Worm (Caenorhabditis elegans): ENCODE data around the gene eef-1A.1.

eef-1A.1 gene

DNA sequence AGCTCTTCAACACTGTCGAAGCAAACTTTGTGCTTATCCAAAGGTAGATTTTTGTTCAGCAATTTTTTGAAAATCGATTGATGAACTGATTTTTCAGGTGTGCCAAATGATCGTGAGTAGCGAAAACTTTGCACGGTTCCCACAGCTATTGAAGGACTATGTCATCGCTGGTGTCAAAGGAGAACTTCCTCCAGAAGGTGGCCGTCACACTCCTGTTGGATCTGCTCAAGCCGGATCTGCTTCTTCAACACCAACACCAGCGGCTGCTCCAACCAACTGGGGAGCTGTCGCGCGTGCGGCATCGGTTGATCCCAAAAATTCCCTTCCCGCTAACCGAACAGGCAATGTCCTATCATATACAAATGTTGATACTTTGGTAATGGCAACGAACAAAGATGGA is 18.1 kb downstream of the eef-1A.1 start:
- TF ChIP-seq ama-1 (optimal IDR thresholded peaks at IDR 0.05) (no peak), egl-5 (tag; optimal IDR thresholded peaks at IDR 0.05) (no peak), nhr-28 (tag; optimal IDR thresholded peaks at IDR 0.05) (no peak), nhr-11 (tag; optimal IDR thresholded peaks at IDR 0.05) (no peak), fkh-10 (GFP tag; optimal IDR thresholded peaks at IDR 0.05) (no peak), lin-39 (tag; optimal IDR thresholded peaks at IDR 0.05) (no peak)

DNA sequence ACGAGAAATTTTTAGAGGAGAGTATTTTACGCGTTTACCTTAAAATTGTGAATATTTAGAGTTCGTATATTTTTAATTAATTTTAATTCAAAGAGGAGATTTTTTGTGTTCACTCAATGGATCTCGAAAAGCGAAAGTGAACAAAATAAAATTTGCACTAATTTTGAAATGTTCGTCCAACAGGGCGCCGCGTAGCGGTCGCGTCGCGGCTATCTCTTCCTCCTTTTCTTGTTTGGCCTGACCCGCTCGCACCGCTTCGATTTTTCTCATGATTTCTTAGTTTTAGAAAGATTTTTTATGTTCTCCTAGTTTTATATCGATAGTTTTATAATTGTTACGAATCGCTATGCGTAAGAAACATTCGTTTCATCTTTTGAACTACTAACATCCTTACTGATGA is 20.1 kb downstream of the eef-1A.1 start:
- TF ChIP-seq mml-1 (tag; optimal IDR thresholded peaks at IDR 0.05), result no peak
- no peak for TF ChIP-seq pha-4 (tag; optimal IDR thresholded peaks at IDR 0.05)
- peak; percentile 51 for TF ChIP-seq nfya-1 (tag; optimal IDR thresholded peaks at IDR 0.05; ENCODE audit: insufficient read depth)
- TF ChIP-seq hmg-11 (tag; optimal IDR thresholded peaks at IDR 0.05), result peak; percentile 29
- no peak for TF ChIP-seq aly-2 (tag; optimal IDR thresholded peaks at IDR 0.05)
- peak; percentile 7 for TF ChIP-seq ama-1 (optimal IDR thresholded peaks at IDR 0.05)

DNA sequence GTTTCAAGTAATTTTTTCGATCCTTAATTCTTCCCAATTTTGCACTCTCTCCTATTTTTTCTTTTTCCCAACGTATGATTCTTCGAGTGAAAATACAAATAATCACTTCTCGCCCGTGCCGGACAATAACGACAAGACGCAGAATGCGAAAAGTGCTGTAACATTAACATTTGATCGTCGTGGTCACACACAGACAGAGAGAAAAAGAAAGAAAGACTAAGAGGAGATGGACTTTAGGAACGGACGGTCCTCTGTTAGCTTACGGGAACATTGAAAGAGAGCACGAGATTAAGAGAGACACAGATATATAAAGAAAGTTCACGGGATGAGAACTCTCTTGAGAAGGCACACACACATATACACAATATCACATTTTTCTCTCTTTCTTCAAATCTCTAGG is 23.6 kb downstream of the eef-1A.1 start:
- TF ChIP-seq ceh-28 (tag; optimal IDR thresholded peaks at IDR 0.05), result no peak
- TF ChIP-seq sea-2 (GFP tag; optimal IDR thresholded peaks at IDR 0.05), result no peak
- TF ChIP-seq nhr-237 (tag; optimal IDR thresholded peaks at IDR 0.05), result no peak
- TF ChIP-seq nfya-1 (tag; optimal IDR thresholded peaks at IDR 0.05; ENCODE audit: insufficient read depth), result no peak
- TF ChIP-seq pha-4 (tag; optimal IDR thresholded peaks at IDR 0.05), result peak; percentile 78
- peak; percentile 16 for TF ChIP-seq lin-15B (tag; optimal IDR thresholded peaks at IDR 0.05)

DNA sequence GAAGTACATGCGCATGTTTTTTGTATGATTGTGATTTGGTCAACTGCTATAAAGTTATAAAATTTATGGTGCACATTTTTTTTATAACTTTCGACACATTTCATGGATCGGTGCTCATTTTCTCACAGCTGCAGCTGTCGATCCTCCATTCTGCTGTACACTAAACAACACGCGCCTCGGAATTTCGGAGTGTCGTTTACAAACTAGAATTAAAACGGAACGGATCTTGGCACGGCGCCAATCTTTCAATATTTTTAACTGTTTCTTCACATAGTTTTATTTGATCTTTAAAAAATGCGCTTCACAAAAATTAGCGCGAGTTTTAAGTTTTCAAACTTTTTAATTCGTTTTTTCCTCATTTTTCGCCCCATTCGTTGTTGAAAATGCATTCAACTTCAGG is 25.1 kb downstream of the eef-1A.1 start, which contains the start of gene let-711:
Gene let-711 (plus strand): TSS at position 337 of the 400 bp plus-strand sequence.
- peak; percentile 9 for TF ChIP-seq pha-4 (tag; optimal IDR thresholded peaks at IDR 0.05)
- TF ChIP-seq nfya-1 (tag; optimal IDR thresholded peaks at IDR 0.05; ENCODE audit: insufficient read depth), result peak; percentile 32
- no peak for TF ChIP-seq tbx-2 (tag; optimal IDR thresholded peaks at IDR 0.05)

DNA sequence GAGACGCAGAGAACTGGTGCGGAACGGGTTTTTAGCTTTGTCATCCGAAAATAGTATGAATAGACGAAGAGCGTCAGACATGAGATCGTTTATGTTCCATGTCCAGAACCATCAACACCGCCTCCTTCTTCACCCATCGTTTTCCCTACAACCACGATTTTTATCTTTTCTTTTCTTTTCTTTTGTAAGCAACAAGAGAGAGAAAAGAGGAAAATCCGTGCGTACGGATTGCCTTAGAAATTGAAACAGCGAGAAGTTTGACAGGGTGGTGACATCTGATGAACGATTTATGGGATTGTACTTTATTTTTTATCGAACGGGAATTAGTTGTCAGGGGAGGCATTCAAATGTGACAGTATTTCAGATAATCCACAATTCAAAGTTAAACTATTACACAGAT is 25.8 kb downstream of the eef-1A.1 start, which contains the start of gene abu-13:
Gene abu-13 (minus strand): TSS at position 152 of the 400 bp plus-strand sequence.
- TF ChIP-seq tbx-2 (tag; optimal IDR thresholded peaks at IDR 0.05) (no peak), nhr-23 (tag; optimal IDR thresholded peaks at IDR 0.05) (peak; percentile 46)

DNA sequence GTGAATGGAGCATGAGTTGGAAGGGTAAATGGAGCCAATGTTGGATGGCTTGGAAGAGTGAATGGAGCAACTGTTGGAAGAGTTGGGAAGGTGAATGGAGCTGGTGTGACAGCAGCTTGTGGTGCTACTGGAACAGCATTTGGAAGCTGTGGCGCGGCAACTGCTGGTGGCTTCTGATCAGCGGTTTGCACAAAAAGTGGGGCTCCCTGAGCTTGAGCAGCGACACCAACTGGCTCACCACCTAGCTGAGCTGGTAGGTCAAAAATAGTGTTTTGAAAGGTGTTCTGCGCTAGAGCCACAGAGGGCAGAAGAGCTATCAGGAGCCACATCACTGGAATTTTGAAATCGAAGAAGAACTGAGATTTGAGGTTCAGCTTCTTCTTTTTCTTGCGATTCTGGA is 26.2 kb downstream of the eef-1A.1 start:
- TF ChIP-seq nhr-11 (tag; optimal IDR thresholded peaks at IDR 0.05) (no peak), pqm-1 (tag; optimal IDR thresholded peaks at IDR 0.05) (no peak), egl-5 (tag; optimal IDR thresholded peaks at IDR 0.05) (no peak), mml-1 (tag; optimal IDR thresholded peaks at IDR 0.05) (no peak), jun-1 (tag; optimal IDR thresholded peaks at IDR 0.05) (no peak), eor-1 (tag; optimal IDR thresholded peaks at IDR 0.05) (no peak), elt-2 (tag; optimal IDR thresholded peaks at IDR 0.05) (no peak), nhr-25 (tag; optimal IDR thresholded peaks at IDR 0.05) (no peak), unc-62 (GFP tag; optimal IDR thresholded peaks at IDR 0.05) (no peak), nhr-43 (tag; optimal IDR thresholded peaks at IDR 0.05; ENCODE audit: poor library complexity, severe bottlenecking) (no peak), fos-1 (tag; optimal IDR thresholded peaks at IDR 0.05) (no peak), nhr-28 (tag; optimal IDR thresholded peaks at IDR 0.05) (no peak), lsy-12 (tag; optimal IDR thresholded peaks at IDR 0.05) (no peak), ZK546.5 (tag; optimal IDR thresholded peaks at IDR 0.05) (no peak), R02D3.7 (tag; optimal IDR thresholded peaks at IDR 0.05) (no peak), ama-1 (optimal IDR thresholded peaks at IDR 0.05) (no peak), ceh-28 (tag; optimal IDR thresholded peaks at IDR 0.05) (no peak), lin-15B (tag; optimal IDR thresholded peaks at IDR 0.05) (no peak), nhr-67 (tag; optimal IDR thresholded peaks at IDR 0.05) (no peak), unc-39 (tag; optimal IDR thresholded peaks at IDR 0.05) (no peak)

DNA sequence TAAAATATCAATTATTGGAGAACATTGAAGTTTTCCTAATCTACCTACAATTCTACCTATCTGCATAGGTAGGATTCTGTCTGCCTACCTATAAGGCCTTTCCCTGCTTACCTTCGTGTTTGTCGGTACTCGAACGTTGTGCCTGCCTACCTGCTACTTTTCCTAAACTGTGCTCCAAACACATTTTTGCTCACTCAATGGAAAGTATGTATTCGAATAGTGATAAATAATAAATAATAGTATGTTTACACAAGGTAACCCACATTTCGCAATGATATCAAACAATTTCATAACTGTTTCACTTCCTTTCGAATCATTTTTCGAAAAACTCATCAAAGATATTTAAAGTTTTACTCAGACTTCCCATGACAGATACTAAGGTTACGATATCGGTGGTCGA is 32.0 kb downstream of the eef-1A.1 start, which contains the start of gene F57B9.3:
Gene F57B9.3 (plus strand): TSS at position 301 of the 400 bp plus-strand sequence.
- no peak for TF ChIP-seq skn-1 (tag; optimal IDR thresholded peaks at IDR 0.05)
- TF ChIP-seq pha-4 (tag; optimal IDR thresholded peaks at IDR 0.05), result peak; percentile 43

Measured in whole organism, L3 larva.